Fruit fly (Drosophila melanogaster) whole organism, pupa: ENCODE data around the gene CG6749.

Experiments used
- CG17806 ChIP-seq: fragments of 200-800 bp; sonication (Bioruptor generic); optimal IDR thresholded peaks from 2 replicates; lab custom pipeline; 2018; ENCODE audit warnings: missing biosample characterization, mild to moderate bottlenecking, missing genetic modification characterization, moderate library complexity
- CG32121 ChIP-seq: fragments of 200-800 bp; sonication (Bioruptor generic); IDR thresholded peaks from 2 replicates; pipeline ENCODE4 v1.3.6; 2022; ENCODE audit warnings: missing biosample characterization, missing genetic modification characterization
- CG8301 ChIP-seq: fragments of 200-800 bp; sonication (Bioruptor generic); optimal IDR thresholded peaks from 2 replicates; lab custom pipeline; 2018; ENCODE audit warnings: missing biosample characterization, mild to moderate bottlenecking, missing genetic modification characterization
- gl ChIP-seq: fragments of 200-800 bp; sonication (Bioruptor generic); optimal IDR thresholded peaks from 2 replicates; lab custom pipeline; 2018; ENCODE audit warnings: missing biosample characterization, mild to moderate bottlenecking, missing genetic modification characterization

DNA sequence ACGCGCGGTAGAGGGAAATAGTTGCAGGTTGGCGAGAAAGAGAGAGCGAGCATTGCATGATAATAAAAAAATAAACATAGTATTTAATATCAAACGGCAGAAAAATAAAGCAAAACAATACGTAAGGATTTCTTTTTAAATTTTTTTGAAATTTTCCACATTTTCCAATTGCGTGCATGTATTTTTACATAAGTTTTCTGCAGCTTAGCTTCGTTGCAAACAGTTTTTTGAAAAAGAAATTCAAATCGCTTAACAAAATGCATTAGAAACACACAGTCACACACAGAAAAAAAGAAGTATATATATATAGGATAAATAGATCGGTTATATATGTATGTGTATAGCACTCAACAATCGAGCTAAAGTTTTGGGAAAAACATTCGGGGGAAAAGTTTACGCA, 44.9 kb downstream of the CG6749 start:
- TF ChIP-seq CG8301 (tag; lab: Kevin White, UChicago) (no peak), CG32121 (GFP tag; lab: Robert Waterston, UW) (no peak), gl (tag; lab: Kevin White, UChicago) (no peak), CG17806 (tag; lab: Kevin White, UChicago) (no peak)
